Fruit fly (Drosophila melanogaster): ENCODE measurements around the gene Spn77Ba.
A peak's percentile ranks its signal among the peaks of the same experiment; 100 is the strongest.

Spn77Ba gene

dm6 chr3L:20313469-20313868 is 3.5 kb upstream of the Spn77Ba start, which contains the start of gene alphaSnap (continued):
- TF ChIP-seq CG7987 (GFP tag; optimal IDR thresholded peaks at IDR 0.05) (no peak), Jarid2 (GFP tag; optimal IDR thresholded peaks at IDR 0.05) (no peak), usp (GFP tag; optimal IDR thresholded peaks at IDR 0.05) (no peak), D19A (tag; optimal IDR thresholded peaks at IDR 0.05) (no peak), H15 (GFP tag; IDR thresholded peaks at IDR 0.05) (0 out of 3 replicates have a peak, but pooled peaks have one; percentile 30), Mad (GFP tag; optimal IDR thresholded peaks at IDR 0.05) (no peak), sim (GFP tag; IDR thresholded peaks at IDR 0.05) (no peak), CG15011 (GFP tag; optimal IDR thresholded peaks at IDR 0.05) (no peak), HmgD (GFP tag; optimal IDR thresholded peaks at IDR 0.05) (peak; percentile 42), ase (GFP tag; IDR thresholded peaks at IDR 0.05) (no peak), ara (GFP tag; IDR thresholded peaks at IDR 0.05) (0 out of 2 replicates have a peak, but pooled peaks have one; percentile 10), CG8944 (GFP tag; optimal IDR thresholded peaks at IDR 0.05) (no peak), Hey (tag; optimal IDR thresholded peaks at IDR 0.05) (no peak), CG6272 (GFP tag; IDR thresholded peaks at IDR 0.05) (no peak), mam (GFP tag; optimal IDR thresholded peaks at IDR 0.05) (peak; percentile 31), Opbp (GFP tag; IDR thresholded peaks at IDR 0.05; ENCODE audit: partially characterized antibody) (peak; percentile 56; the same call in 1 of the 3 replicates), CG12104 (GFP tag; optimal IDR thresholded peaks at IDR 0.05) (no peak), CG11723 (GFP tag; optimal IDR thresholded peaks at IDR 0.05) (no peak), Fer3 (tag; optimal IDR thresholded peaks at IDR 0.05) (no peak), Dll (GFP tag; IDR thresholded peaks at IDR 0.05; ENCODE audit: partially characterized antibody) (0 out of 4 replicates have a peak, but pooled peaks have one; percentile 25), grau (tag; optimal IDR thresholded peaks at IDR 0.05) (peak; percentile 42), fd102C (GFP tag; optimal IDR thresholded peaks at IDR 0.05) (no peak), Max (GFP tag; optimal IDR thresholded peaks at IDR 0.05) (no peak), jumu (GFP tag; optimal IDR thresholded peaks at IDR 0.05) (no peak), onecut (GFP tag; IDR thresholded peaks at IDR 0.05) (peak; percentile 99), nau (GFP tag; optimal IDR thresholded peaks at IDR 0.05) (no peak), CG17186 (GFP tag; optimal IDR thresholded peaks at IDR 0.05) (peak; percentile 61), CG10209 (GFP tag; optimal IDR thresholded peaks at IDR 0.05) (peak; percentile 19), oc (tag; optimal IDR thresholded peaks at IDR 0.05) (no peak), sob (GFP tag; IDR thresholded peaks at IDR 0.05) (peak; percentile 8; the same call in 1 of the 2 replicates), Fer2 (tag; optimal IDR thresholded peaks at IDR 0.05) (no peak), schlank (tag; optimal IDR thresholded peaks at IDR 0.05) (no peak), nom (GFP tag; optimal IDR thresholded peaks at IDR 0.05) (peak; percentile 20), Antp (GFP tag; optimal IDR thresholded peaks at IDR 0.05) (peak; percentile 41), bsh (GFP tag; optimal IDR thresholded peaks at IDR 0.05) (no peak), CG15073 (GFP tag; optimal IDR thresholded peaks at IDR 0.05) (no peak), zfh2 (GFP tag; optimal IDR thresholded peaks at IDR 0.05) (peak; percentile 48), gcm2 (GFP tag; optimal IDR thresholded peaks at IDR 0.05) (no peak), CG4424 (GFP tag; optimal IDR thresholded peaks at IDR 0.05) (peak; percentile 6), CG13424 (tag; optimal IDR thresholded peaks at IDR 0.05) (peak; percentile 11), Ptx1 (GFP tag; IDR thresholded peaks at IDR 0.05) (no peak), Dref (GFP tag; IDR thresholded peaks at IDR 0.05) (0 out of 2 replicates have a peak, but pooled peaks have one; percentile 28), CG32532 (GFP tag; IDR thresholded peaks at IDR 0.05) (peak; percentile 15; the same call in 1 of the 2 replicates), ap (GFP tag; IDR thresholded peaks at IDR 0.05) (no peak), Side (GFP tag; optimal IDR thresholded peaks at IDR 0.05) (no peak), CG2202 (tag; optimal IDR thresholded peaks at IDR 0.05) (no peak), tap (tag; optimal IDR thresholded peaks at IDR 0.05) (no peak), YL-1 (GFP tag; optimal IDR thresholded peaks at IDR 0.05) (peak; percentile 90), trem (tag; optimal IDR thresholded peaks at IDR 0.05) (peak; percentile 71), Nf-YC (tag; optimal IDR thresholded peaks at IDR 0.05) (peak; percentile 16), lmd (GFP tag; IDR thresholded peaks at IDR 0.05) (no peak)
